Worm (Caenorhabditis elegans) whole organism, young adult: ENCODE data around the gene twk-23.

Experiments used
- B0035.1 ChIP-seq: sonication (generic microtip); optimal IDR thresholded peaks from 2 replicates; lab custom pipeline; 2016; ENCODE audit warnings: missing genetic modification characterization, mild to moderate bottlenecking, missing compliant biosample characterization, missing genotype, missing genetic modification reagents
- B0336.3 ChIP-seq: fragments of 200-800 bp; sonication (Bioruptor generic); IDR thresholded peaks from 2 replicates; pipeline ENCODE4 v1.3.6; 2022; ENCODE audit warnings: missing genetic modification characterization, missing compliant biosample characterization
- C06A6.2 ChIP-seq: fragments of 200-800 bp; sonication (Bioruptor generic); conservative IDR thresholded peaks from 2 replicates; pipeline ENCODE4 v1.3.6; 2022; ENCODE audit warnings: missing genetic modification characterization, missing compliant biosample characterization
- C17E4.6 ChIP-seq: fragments of 200-800 bp; sonication (Bioruptor generic); IDR thresholded peaks from 2 replicates; pipeline ENCODE4 v1.3.6; 2022; ENCODE audit warnings: missing genetic modification reagents, missing genetic modification characterization, missing compliant biosample characterization
- D2030.7 ChIP-seq: fragments of 200-800 bp; sonication (Bioruptor generic); IDR thresholded peaks from 2 replicates; pipeline ENCODE4 v1.3.6; 2022; ENCODE audit warnings: missing genetic modification reagents, missing genetic modification characterization, missing compliant biosample characterization
- F23B12.7 ChIP-seq: sonication (generic microtip); optimal IDR thresholded peaks from 2 replicates; lab custom pipeline; 2017; ENCODE audit warnings: missing genetic modification characterization, mild to moderate bottlenecking, missing compliant biosample characterization, antibody characterized with exemption, moderate library complexity; ENCODE audit not compliant: insufficient read depth
- F39B2.1 ChIP-seq: fragments of 200-800 bp; sonication (Bioruptor generic); IDR thresholded peaks from 2 replicates; pipeline ENCODE4 v1.3.6; 2022; ENCODE audit warnings: missing genetic modification reagents, missing genetic modification characterization, missing compliant biosample characterization
- F52B5.7 ChIP-seq: sonication (generic microtip); optimal IDR thresholded peaks from 2 replicates; lab custom pipeline; 2016; ENCODE audit warnings: mild to moderate bottlenecking, missing genetic modification characterization, missing compliant biosample characterization
- F55B11.4 ChIP-seq: sonication (generic microtip); optimal IDR thresholded peaks from 2 replicates; lab custom pipeline; 2016; ENCODE audit warnings: missing compliant biosample characterization, missing genetic modification characterization, borderline replicate concordance; ENCODE audit not compliant: insufficient read depth
- F57C9.4 ChIP-seq: sonication (generic microtip); optimal IDR thresholded peaks from 2 replicates; lab custom pipeline; 2017; ENCODE audit warnings: mild to moderate bottlenecking, missing genetic modification characterization, missing compliant biosample characterization
- T26A5.8 ChIP-seq: sonication (generic microtip); optimal IDR thresholded peaks from 2 replicates; lab custom pipeline; 2016; ENCODE audit warnings: missing genetic modification characterization, missing compliant biosample characterization
- Y56A3A.18 ChIP-seq: fragments of 200-800 bp; sonication (Bioruptor generic); IDR thresholded peaks from 2 replicates; pipeline ENCODE4 v1.3.6; 2022; ENCODE audit warnings: missing genetic modification reagents, missing genetic modification characterization, missing compliant biosample characterization
- Y79H2A.3 ChIP-seq: fragments of 200-800 bp; sonication (Bioruptor generic); conservative IDR thresholded peaks from 2 replicates; pipeline ENCODE4 v1.3.6; 2022; ENCODE audit warnings: missing genetic modification reagents, missing genetic modification characterization, missing compliant biosample characterization
- ZK185.1 ChIP-seq: sonication (generic microtip); optimal IDR thresholded peaks from 2 replicates; lab custom pipeline; 2016; ENCODE audit warnings: mild to moderate bottlenecking, missing genetic modification characterization, missing compliant biosample characterization; ENCODE audit not compliant: poor library complexity, severe bottlenecking
- athp-1 ChIP-seq: sonication (generic microtip); optimal IDR thresholded peaks from 2 replicates; lab custom pipeline; 2017; ENCODE audit warnings: mild to moderate bottlenecking, missing genetic modification characterization, missing compliant biosample characterization
- cebp-1 ChIP-seq, 2 experiments: fragments of 200-800 bp in 1 of 2; sonication (Bioruptor generic) in 1 of 2; sonication (generic microtip) in 1 of 2; IDR thresholded peaks in 1 of 2; optimal IDR thresholded peaks in 1 of 2; 2 replicates each; pipeline versions ENCODE4 v1.3.6 to Lab custom; 2017 to 2022; ENCODE audit warnings: missing compliant biosample characterization in 2 of 2, missing genetic modification characterization in 2 of 2, mild to moderate bottlenecking in 1 of 2, missing genetic modification reagents in 1 of 2, moderate library complexity in 1 of 2
- dox-1 ChIP-seq: fragments of 200-800 bp; sonication (Bioruptor generic); IDR thresholded peaks from 2 replicates; pipeline ENCODE4 v1.3.6; 2022; ENCODE audit warnings: missing genetic modification reagents, missing genetic modification characterization, missing compliant biosample characterization
- dpl-1 ChIP-seq: fragments of 150-350 bp; optimal IDR thresholded peaks from 2 replicates; lab custom pipeline; 2014; ENCODE audit warnings: missing biosample characterization, missing genetic modification reagents, missing genetic modification characterization
- egl-44 ChIP-seq: fragments of 200-800 bp; sonication (Bioruptor generic); IDR thresholded peaks from 2 replicates; pipeline ENCODE4 v1.3.6; 2022; ENCODE audit warnings: missing genetic modification reagents, missing genetic modification characterization, missing compliant biosample characterization
- egrh-3 ChIP-seq: fragments of 200-800 bp; sonication (Bioruptor generic); IDR thresholded peaks from 2 replicates; pipeline ENCODE4 v1.3.6; 2022; ENCODE audit warnings: missing genetic modification reagents, missing genetic modification characterization, missing compliant biosample characterization
- fkh-3 ChIP-seq: sonication (generic microtip); optimal IDR thresholded peaks from 2 replicates; lab custom pipeline; 2016; ENCODE audit warnings: mild to moderate bottlenecking, missing genetic modification characterization, missing compliant biosample characterization
- him-1 ChIP-seq: sonication (generic microtip); optimal IDR thresholded peaks from 2 replicates; lab custom pipeline; 2016; ENCODE audit warnings: missing genotype, missing genetic modification reagents, missing genetic modification characterization, missing compliant biosample characterization
- hrde-1 ChIP-seq: sonication (generic microtip); optimal IDR thresholded peaks from 2 replicates; lab custom pipeline; 2016; ENCODE audit warnings: missing genetic modification characterization, mild to moderate bottlenecking, missing compliant biosample characterization, moderate library complexity, missing genotype, missing genetic modification reagents, borderline replicate concordance
- let-526 ChIP-seq: fragments of 200-800 bp; sonication (Bioruptor generic); IDR thresholded peaks from 2 replicates; pipeline ENCODE4 v1.3.6; 2022; ENCODE audit warnings: missing genetic modification reagents, missing genetic modification characterization, missing compliant biosample characterization
- lin-26 ChIP-seq: fragments of 200-800 bp; sonication (Bioruptor generic); IDR thresholded peaks from 2 replicates; pipeline ENCODE4 v1.3.6; 2022; ENCODE audit warnings: missing genetic modification reagents, missing genetic modification characterization, missing compliant biosample characterization
- madf-10 ChIP-seq: sonication (generic microtip); optimal IDR thresholded peaks from 2 replicates; lab custom pipeline; 2016; ENCODE audit warnings: mild to moderate bottlenecking, missing genetic modification characterization, missing compliant biosample characterization
- nhr-80 ChIP-seq: sonication (generic microtip); optimal IDR thresholded peaks from 2 replicates; lab custom pipeline; 2016; ENCODE audit warnings: missing genetic modification characterization, missing compliant biosample characterization
- repo-1 ChIP-seq: sonication (generic microtip); optimal IDR thresholded peaks from 2 replicates; lab custom pipeline; 2017; ENCODE audit warnings: mild to moderate bottlenecking, missing genetic modification characterization, missing compliant biosample characterization
- snpc-1.3 ChIP-seq: sonication (generic microtip); optimal IDR thresholded peaks from 2 replicates; lab custom pipeline; 2017; ENCODE audit warnings: missing genetic modification characterization, mild to moderate bottlenecking, missing compliant biosample characterization, antibody characterized with exemption, moderate library complexity, missing genotype, missing genetic modification reagents; ENCODE audit not compliant: insufficient read depth
- somi-1 ChIP-seq: fragments of 200-800 bp; sonication (Bioruptor generic); optimal IDR thresholded peaks from 2 replicates; lab custom pipeline; 2018; ENCODE audit warnings: mild to moderate bottlenecking, missing genetic modification characterization, missing compliant biosample characterization
- sptf-2 ChIP-seq: fragments of 200-800 bp; sonication (Bioruptor generic); optimal IDR thresholded peaks from 2 replicates; lab custom pipeline; 2018; ENCODE audit warnings: mild to moderate bottlenecking, missing genetic modification characterization, missing compliant biosample characterization
- zim-3 ChIP-seq: sonication (generic microtip); optimal IDR thresholded peaks from 2 replicates; lab custom pipeline; 2017; ENCODE audit warnings: mild to moderate bottlenecking, missing genetic modification characterization, moderate library complexity, missing compliant biosample characterization

twk-23 gene

DNA sequence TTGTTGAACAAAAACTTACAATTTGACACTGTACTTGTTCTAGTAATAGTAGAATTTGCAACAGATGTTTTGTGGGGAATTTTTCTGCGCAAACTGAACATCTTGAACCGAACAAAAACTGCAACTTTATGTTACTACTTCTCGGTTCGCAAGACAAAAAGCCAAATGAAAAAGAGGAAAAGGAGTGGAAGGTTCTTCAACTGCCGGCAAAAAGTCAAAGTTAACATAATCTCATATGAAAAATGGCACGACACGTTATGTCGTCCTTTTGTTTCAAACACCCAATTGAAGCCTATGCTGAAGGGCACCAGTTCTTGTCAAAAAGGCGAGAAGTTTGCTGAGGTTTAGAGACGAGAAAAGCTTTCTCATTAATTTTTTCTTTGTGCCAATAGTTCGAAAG is at the start of gene twk-23:
Gene twk-23, minus strand, starts transcription at position 101 of the 400 bp plus-strand sequence.
- TF ChIP-seq T26A5.8 (tag; lab: Kevin White, UChicago): no peak
- TF ChIP-seq fkh-3: no peak
- TF ChIP-seq Y79H2A.3 (GFP tag; lab: Robert Waterston, UW): no peak
- TF ChIP-seq egl-44 (GFP tag; lab: Robert Waterston, UW): no peak
- no peak for TF ChIP-seq madf-10 (tag; lab: Kevin White, UChicago)
- TF ChIP-seq D2030.7: no peak
- no peak for TF ChIP-seq F39B2.1
- TF ChIP-seq zim-3: no peak
- TF ChIP-seq Y56A3A.18 (GFP tag; lab: Robert Waterston, UW): no peak

DNA sequence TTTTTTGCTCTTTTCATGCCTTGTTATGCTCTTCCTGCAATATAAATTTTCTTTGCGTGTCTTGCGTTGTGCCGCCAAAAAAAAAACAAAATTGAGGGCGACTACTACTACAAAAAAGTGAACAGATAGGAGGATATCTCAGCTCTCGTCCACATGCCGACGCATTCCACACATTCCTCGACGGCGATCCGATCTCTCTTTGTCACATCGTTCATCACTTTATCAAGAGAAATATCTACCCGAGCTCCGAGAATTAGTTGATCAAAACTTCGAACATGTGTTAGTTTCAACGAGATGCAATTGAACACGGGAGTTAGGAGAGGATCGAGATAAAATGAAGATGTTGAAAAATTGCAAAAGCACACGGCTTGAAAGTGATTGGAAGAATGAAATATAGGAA is 47.7 kb upstream of the twk-23 start:
- TF ChIP-seq lin-26 (GFP tag; lab: Robert Waterston, UW) (no peak), cebp-1 (GFP tag; IDR thresholded peaks at IDR 0.05; lab: Robert Waterston, UW) (no peak), cebp-1 (tag; optimal IDR thresholded peaks at IDR 0.05; lab: Kevin White, UChicago) (no peak), let-526 (no peak), snpc-1.3 (tag; lab: Kevin White, UChicago) (no peak), F23B12.7 (tag; lab: Kevin White, UChicago) (no peak)
- TF ChIP-seq, all 124 proteins: peak for 0

DNA sequence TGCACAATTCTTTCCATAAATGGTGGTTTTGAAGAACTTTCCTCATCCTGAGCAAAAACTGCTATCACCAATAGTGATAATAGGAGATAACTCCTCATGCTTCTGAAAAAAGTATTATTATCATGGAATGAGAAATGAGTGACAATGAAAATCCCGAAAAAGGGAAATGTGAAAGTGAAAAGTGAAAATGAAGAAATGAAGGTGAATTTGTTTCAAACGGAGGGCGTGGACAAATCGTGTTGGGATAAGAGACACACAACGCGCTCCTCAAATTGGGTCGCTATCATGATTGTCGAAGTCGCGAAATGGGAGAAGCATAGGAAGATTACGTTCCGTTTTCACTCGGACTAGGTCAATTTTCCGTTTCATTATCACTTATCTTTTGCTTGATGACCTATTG is 40.8 kb upstream of the twk-23 start, which contains the start of gene M03B6.3:
Gene M03B6.3, minus strand, starts transcription at position 102 of the 400 bp plus-strand sequence.
- TF ChIP-seq ZK185.1 (tag; lab: Kevin White, UChicago): no peak
- no peak for TF ChIP-seq F52B5.7 (tag; lab: Kevin White, UChicago)
- no peak for TF ChIP-seq cebp-1 (GFP tag; IDR thresholded peaks at IDR 0.05; lab: Robert Waterston, UW)
- TF ChIP-seq cebp-1 (tag; optimal IDR thresholded peaks at IDR 0.05; lab: Kevin White, UChicago): no peak
- no peak for TF ChIP-seq athp-1 (tag; lab: Kevin White, UChicago)
- TF ChIP-seq repo-1: no peak
- TF ChIP-seq dpl-1 (GFP tag; lab: Kevin White, UChicago): no peak
- no peak for TF ChIP-seq egrh-3 (GFP tag; lab: Robert Waterston, UW)
- no peak for TF ChIP-seq somi-1
- no peak for TF ChIP-seq B0035.1 (tag; lab: Kevin White, UChicago)
- no peak for TF ChIP-seq B0336.3 (GFP tag; lab: Robert Waterston, UW)
- no peak for TF ChIP-seq F55B11.4
- TF ChIP-seq sptf-2 (GFP tag; lab: Kevin White, UChicago): no peak
- TF ChIP-seq C06A6.2 (GFP tag; lab: Robert Waterston, UW): no peak
- TF ChIP-seq him-1 (tag; lab: Kevin White, UChicago): no peak
- TF ChIP-seq dox-1 (GFP tag; lab: Robert Waterston, UW): no peak
- TF ChIP-seq hrde-1: no peak
- no peak for TF ChIP-seq C17E4.6 (GFP tag; lab: Robert Waterston, UW)

DNA sequence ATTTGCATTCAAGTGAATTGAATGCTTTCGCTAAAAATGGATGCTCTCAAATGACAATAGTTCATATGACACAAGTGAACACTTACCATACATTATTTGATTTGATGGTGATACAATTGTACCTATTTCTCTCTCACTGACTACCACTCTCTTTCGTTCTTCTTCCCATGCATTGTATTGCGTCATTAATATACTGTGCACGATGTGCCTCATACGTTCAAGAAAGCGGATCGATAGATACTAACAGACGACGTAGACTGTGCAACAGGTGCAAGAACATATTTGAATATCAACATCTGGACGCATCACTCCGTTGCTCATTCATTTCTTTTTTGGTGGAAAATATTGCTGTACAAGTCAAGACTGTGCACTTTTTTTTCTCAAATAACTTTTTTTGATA is 35.3 kb upstream of the twk-23 start, which contains the start of gene M03B6.4:
Gene M03B6.4, plus strand, starts transcription at position 149 of the 400 bp plus-strand sequence.
- TF ChIP-seq snpc-1.3 (tag; lab: Kevin White, UChicago) (no peak), F57C9.4 (tag; lab: Kevin White, UChicago) (no peak), nhr-80 (tag; lab: Kevin White, UChicago) (peak; percentile 23)
